Worm (Caenorhabditis elegans) whole organism, young adult: ENCODE results near the gene D1014.2.

Experiments used
- B0019.2 ChIP-seq: fragments of 200-800 bp; sonication (Bioruptor generic); conservative IDR thresholded peaks from 2 replicates; pipeline ENCODE4 v1.3.6; 2022; ENCODE audit warnings: missing genetic modification reagents, missing genetic modification characterization, missing compliant biosample characterization
- ceh-91 ChIP-seq: fragments of 200-800 bp; sonication (Bioruptor generic); IDR thresholded peaks from 2 replicates; pipeline ENCODE4 v1.3.6; 2022; ENCODE audit warnings: missing genetic modification reagents, missing genetic modification characterization, missing compliant biosample characterization
- ets-4 ChIP-seq: fragments of 200-800 bp; sonication (Bioruptor generic); optimal IDR thresholded peaks from 2 replicates; lab custom pipeline; 2018; ENCODE audit warnings: mild to moderate bottlenecking, missing genetic modification characterization, missing compliant biosample characterization
- fkh-3 ChIP-seq: sonication (generic microtip); optimal IDR thresholded peaks from 2 replicates; lab custom pipeline; 2016; ENCODE audit warnings: mild to moderate bottlenecking, missing genetic modification characterization, missing compliant biosample characterization
- hsf-1 ChIP-seq: fragments of 200-800 bp; sonication (Bioruptor generic); IDR thresholded peaks from 2 replicates; pipeline ENCODE4 v1.3.6; 2022; ENCODE audit warnings: missing genetic modification reagents, missing genetic modification characterization, missing compliant biosample characterization
- nfya-1 ChIP-seq: sonication (generic microtip); optimal IDR thresholded peaks from 2 replicates; lab custom pipeline; 2017; ENCODE audit warnings: antibody characterized with exemption, missing compliant biosample characterization, missing genetic modification characterization, borderline replicate concordance; ENCODE audit not compliant: insufficient read depth
- pha-4 ChIP-seq: fragments of 150-350 bp; sonication (generic microtip); optimal IDR thresholded peaks from 2 replicates; lab custom pipeline; 2014; ENCODE audit warnings: missing biosample characterization, missing genetic modification reagents, missing genetic modification characterization
- sea-2 ChIP-seq: fragments of 200-800 bp; sonication (Bioruptor generic); IDR thresholded peaks from 2 replicates; pipeline ENCODE4 v1.3.6; 2022; ENCODE audit warnings: missing genetic modification characterization, missing compliant biosample characterization
- snpc-4 ChIP-seq, 5 experiments: fragments of 150-350 bp in 1 of 5; sonication (generic microtip) in 4 of 5; optimal IDR thresholded peaks; 2 replicates each; lab custom pipeline; 2014 to 2018; ENCODE audit warnings: missing genetic modification characterization in 5 of 5, missing biosample characterization in 3 of 5, antibody characterized with exemption in 2 of 5, mild to moderate bottlenecking in 2 of 5, missing compliant biosample characterization in 2 of 5, missing genotype in 2 of 5, moderate library complexity in 2 of 5, missing genetic modification reagents in 1 of 5
- ztf-25 ChIP-seq: fragments of 200-800 bp; sonication (Bioruptor generic); IDR thresholded peaks from 2 replicates; pipeline ENCODE4 v1.3.6; 2022; ENCODE audit warnings: missing genetic modification reagents, missing genetic modification characterization, missing compliant biosample characterization

ce11 chrV:8190016-8190415 is 46.3 kb downstream of the D1014.2 start, which contains the start of gene F20D6.12:
- no peak for TF ChIP-seq fkh-3 (tag; lab: Kevin White, UChicago)
- no peak for TF ChIP-seq ceh-91 (GFP tag; lab: Robert Waterston, UW)
- TF ChIP-seq ztf-25 (GFP tag; lab: Robert Waterston, UW) = no peak
- TF ChIP-seq snpc-4 (GFP tag; optimal IDR thresholded peaks at IDR 0.05; lab: Kevin White, UChicago) = no peak
- TF ChIP-seq snpc-4 (tag; optimal IDR thresholded peaks at IDR 0.05; lab: Kevin White, UChicago) = no peak
- TF ChIP-seq pha-4 = no peak
- TF ChIP-seq hsf-1 = no peak
- TF ChIP-seq B0019.2 (GFP tag; lab: Robert Waterston, UW) = no peak
- TF ChIP-seq sea-2 (GFP tag; lab: Robert Waterston, UW) = no peak
- TF ChIP-seq ets-4 (GFP tag; lab: Kevin White, UChicago) = no peak
- no peak for TF ChIP-seq nfya-1 (tag; lab: Kevin White, UChicago)
